Fruit fly (Drosophila melanogaster) whole organism, embryonic: ENCODE data around the gene EMC6.

Experiments
- BEAF-32 ChIP-seq: fragments of 200-800 bp; sonication (Bioruptor generic); optimal IDR thresholded peaks from 3 replicates; lab custom pipeline; 2017; ENCODE audit warnings: missing biosample characterization, missing genetic modification characterization, mild to moderate bottlenecking, moderate library complexity, missing genetic modification reagents
- CG10267 ChIP-seq: fragments of 200-800 bp; sonication (Bioruptor generic); optimal IDR thresholded peaks from 2 replicates; lab custom pipeline; 2018; ENCODE audit warnings: missing biosample characterization, mild to moderate bottlenecking, missing genetic modification characterization, moderate library complexity
- CG11456 ChIP-seq: fragments of 200-800 bp; sonication (Bioruptor generic); IDR thresholded peaks from 3 replicates; pipeline ENCODE4 v1.3.6; 2022; ENCODE audit warnings: missing biosample characterization, missing genetic modification characterization
- CG12659 ChIP-seq: fragments of 200-800 bp; sonication (Bioruptor generic); optimal IDR thresholded peaks from 3 replicates; lab custom pipeline; 2017; ENCODE audit warnings: mild to moderate bottlenecking, missing biosample characterization, missing genetic modification reagents, missing genetic modification characterization
- CG13287 ChIP-seq: fragments of 200-800 bp; sonication (Bioruptor generic); IDR thresholded peaks from 2 replicates; pipeline ENCODE4 v1.3.6; 2022; ENCODE audit warnings: missing biosample characterization, missing genetic modification characterization; ENCODE audit not compliant: partially characterized antibody
- CG14710 ChIP-seq: fragments of 200-800 bp; sonication (Bioruptor generic); optimal IDR thresholded peaks from 3 replicates; lab custom pipeline; 2019; ENCODE audit warnings: missing biosample characterization, mild to moderate bottlenecking, missing genetic modification characterization, moderate library complexity
- CG2116 ChIP-seq: fragments of 200-800 bp; sonication (Bioruptor generic); optimal IDR thresholded peaks from 3 replicates; lab custom pipeline; 2018; ENCODE audit warnings: missing biosample characterization, mild to moderate bottlenecking, missing genetic modification characterization
- CG30020 ChIP-seq: fragments of 200-800 bp; optimal IDR thresholded peaks from 2 replicates; lab custom pipeline; 2019; ENCODE audit warnings: missing biosample characterization, mild to moderate bottlenecking, missing genetic modification characterization, moderate library complexity
- CG3163 ChIP-seq: fragments of 200-800 bp; sonication (Bioruptor generic); optimal IDR thresholded peaks from 3 replicates; lab custom pipeline; 2016; ENCODE audit warnings: missing biosample characterization, missing genetic modification characterization
- CG34422 ChIP-seq: fragments of 200-800 bp; sonication (Bioruptor generic); IDR thresholded peaks from 3 replicates; pipeline ENCODE4 v1.3.6; 2022; ENCODE audit warnings: missing biosample characterization, missing genetic modification characterization
- CG4328 ChIP-seq: fragments of 200-800 bp; sonication (Bioruptor generic); optimal IDR thresholded peaks from 3 replicates; lab custom pipeline; 2017; ENCODE audit warnings: missing biosample characterization, missing genetic modification reagents, missing genetic modification characterization
- CG4617 ChIP-seq: fragments of 200-800 bp; sonication (Bioruptor generic); optimal IDR thresholded peaks from 3 replicates; lab custom pipeline; 2016; ENCODE audit warnings: missing biosample characterization, missing genetic modification characterization, borderline replicate concordance
- CG7357 ChIP-seq: fragments of 200-800 bp; sonication (Bioruptor generic); IDR thresholded peaks from 3 replicates; pipeline ENCODE4 v1.3.6; 2022; ENCODE audit warnings: missing biosample characterization, missing genetic modification characterization
- CG9797 ChIP-seq: fragments of 200-800 bp; sonication (Bioruptor generic); optimal IDR thresholded peaks from 3 replicates; lab custom pipeline; 2018; ENCODE audit warnings: missing biosample characterization, mild to moderate bottlenecking, missing genetic modification characterization
- Dll ChIP-seq: fragments of 200-800 bp; sonication (Bioruptor generic); IDR thresholded peaks from 4 replicates; pipeline ENCODE4 v1.3.6; 2022; ENCODE audit warnings: missing biosample characterization, missing genetic modification characterization; ENCODE audit not compliant: partially characterized antibody
- Ets65A ChIP-seq: fragments of 200-800 bp; sonication (Bioruptor generic); peaks from one replicate; lab custom pipeline; 2016; ENCODE audit warnings: missing biosample characterization, missing genetic modification characterization
- MBD-R2 ChIP-seq: fragments of 200-800 bp; sonication (Bioruptor generic); IDR thresholded peaks from 2 replicates; pipeline ENCODE4 v1.3.6; 2022; ENCODE audit warnings: missing biosample characterization, missing genetic modification characterization
- MESR4 ChIP-seq: fragments of 200-800 bp; sonication (Bioruptor generic); optimal IDR thresholded peaks from 2 replicates; lab custom pipeline; 2018; ENCODE audit warnings: missing biosample characterization, mild to moderate bottlenecking, missing genetic modification characterization, moderate library complexity
- Oaz ChIP-seq: fragments of 200-800 bp; sonication (Bioruptor generic); IDR thresholded peaks from 2 replicates; pipeline ENCODE4 v1.3.6; 2022; ENCODE audit warnings: missing biosample characterization, missing genetic modification characterization
- PHDP ChIP-seq: fragments of 200-800 bp; sonication (Bioruptor generic); optimal IDR thresholded peaks from 3 replicates; lab custom pipeline; 2018; ENCODE audit warnings: missing biosample characterization, mild to moderate bottlenecking, missing genetic modification characterization, moderate library complexity
- YL-1 ChIP-seq: fragments of 200-800 bp; sonication (Bioruptor generic); optimal IDR thresholded peaks from 3 replicates; lab custom pipeline; 2017; ENCODE audit warnings: missing biosample characterization, mild to moderate bottlenecking, missing genetic modification characterization
- amos ChIP-seq: fragments of 200-800 bp; sonication (Bioruptor generic); IDR thresholded peaks from 2 replicates; pipeline ENCODE4 v1.3.6; 2022; ENCODE audit warnings: missing biosample characterization, missing genetic modification characterization; ENCODE audit not compliant: partially characterized antibody
- bbx ChIP-seq: fragments of 200-800 bp; sonication (Bioruptor generic); IDR thresholded peaks from 2 replicates; pipeline ENCODE4 v1.3.6; 2022; ENCODE audit warnings: missing biosample characterization, missing genetic modification characterization; ENCODE audit not compliant: partially characterized antibody
- gfzf ChIP-seq: fragments of 200-800 bp; sonication (Bioruptor generic); optimal IDR thresholded peaks from 2 replicates; lab custom pipeline; 2016; ENCODE audit warnings: missing biosample characterization, mild to moderate bottlenecking, missing genetic modification characterization, moderate library complexity
- mld ChIP-seq: fragments of 200-800 bp; sonication (Bioruptor generic); IDR thresholded peaks from 3 replicates; pipeline ENCODE4 v1.3.6; 2022; ENCODE audit warnings: missing biosample characterization, missing genetic modification characterization; ENCODE audit not compliant: partially characterized antibody
- onecut ChIP-seq: fragments of 200-800 bp; sonication (Bioruptor generic); IDR thresholded peaks from 2 replicates; pipeline ENCODE4 v1.3.6; 2022; ENCODE audit warnings: missing biosample characterization, missing genetic modification characterization
- phol ChIP-seq: fragments of 200-800 bp; sonication (Bioruptor generic); optimal IDR thresholded peaks from 3 replicates; lab custom pipeline; 2018; ENCODE audit warnings: missing biosample characterization, mild to moderate bottlenecking, missing genetic modification characterization, moderate library complexity
- pnt ChIP-seq: fragments of 200-800 bp; sonication (Bioruptor generic); optimal IDR thresholded peaks from 3 replicates; lab custom pipeline; 2016; ENCODE audit warnings: missing biosample characterization, missing genetic modification characterization
- pzg ChIP-seq: fragments of 200-800 bp; sonication (Bioruptor generic); optimal IDR thresholded peaks from 3 replicates; lab custom pipeline; 2018; ENCODE audit warnings: missing biosample characterization, mild to moderate bottlenecking, missing genetic modification characterization, moderate library complexity
- row ChIP-seq: fragments of 200-800 bp; sonication (Bioruptor generic); IDR thresholded peaks from 3 replicates; pipeline ENCODE4 v1.3.6; 2022; ENCODE audit warnings: missing biosample characterization, missing genetic modification characterization
- sens ChIP-seq: fragments of 200-800 bp; sonication (Bioruptor generic); peaks from one replicate; lab custom pipeline; 2016; ENCODE audit warnings: missing biosample characterization, missing genetic modification characterization
- slbo ChIP-seq: fragments of 200-800 bp; sonication (Bioruptor generic); IDR thresholded peaks from 2 replicates; pipeline ENCODE4 v1.3.6; 2022; ENCODE audit warnings: missing biosample characterization, missing genetic modification characterization
- stwl ChIP-seq: fragments of 200-800 bp; sonication (Bioruptor generic); optimal IDR thresholded peaks from 3 replicates; lab custom pipeline; 2018; ENCODE audit warnings: missing biosample characterization, mild to moderate bottlenecking, missing genetic modification characterization, moderate library complexity
- trem ChIP-seq: fragments of 200-800 bp; optimal IDR thresholded peaks from 3 replicates; lab custom pipeline; 2019; ENCODE audit warnings: missing biosample characterization, mild to moderate bottlenecking, missing genetic modification characterization, moderate library complexity
- trh ChIP-seq: fragments of 200-800 bp; sonication (Bioruptor generic); optimal IDR thresholded peaks from 2 replicates; lab custom pipeline; 2016; ENCODE audit warnings: missing biosample characterization, missing genetic modification characterization

Gene EMC6

DNA sequence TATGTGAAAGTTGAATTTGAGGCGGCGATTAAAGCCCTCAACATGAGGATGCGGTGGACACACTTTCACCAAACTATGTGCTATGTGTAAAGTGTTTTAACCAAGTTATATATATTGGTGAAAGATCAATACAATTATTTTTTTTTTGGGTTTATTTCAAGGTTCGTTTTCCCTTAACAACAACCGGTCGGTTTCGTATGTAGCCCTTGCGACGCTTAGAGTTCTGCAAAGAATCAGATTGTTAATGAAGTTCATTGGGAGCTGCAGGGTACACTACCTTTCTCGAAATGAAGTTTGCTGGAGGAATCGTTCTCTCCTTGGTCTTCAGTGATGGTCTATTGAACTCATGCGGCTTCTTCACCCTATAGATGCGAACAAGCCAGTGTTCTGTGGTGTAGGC is 42.0 kb upstream of the EMC6 start:
- TF ChIP-seq Ets65A (GFP tag; lab: Kevin White, UChicago) (peak; percentile 93), CG4328 (no peak)

DNA sequence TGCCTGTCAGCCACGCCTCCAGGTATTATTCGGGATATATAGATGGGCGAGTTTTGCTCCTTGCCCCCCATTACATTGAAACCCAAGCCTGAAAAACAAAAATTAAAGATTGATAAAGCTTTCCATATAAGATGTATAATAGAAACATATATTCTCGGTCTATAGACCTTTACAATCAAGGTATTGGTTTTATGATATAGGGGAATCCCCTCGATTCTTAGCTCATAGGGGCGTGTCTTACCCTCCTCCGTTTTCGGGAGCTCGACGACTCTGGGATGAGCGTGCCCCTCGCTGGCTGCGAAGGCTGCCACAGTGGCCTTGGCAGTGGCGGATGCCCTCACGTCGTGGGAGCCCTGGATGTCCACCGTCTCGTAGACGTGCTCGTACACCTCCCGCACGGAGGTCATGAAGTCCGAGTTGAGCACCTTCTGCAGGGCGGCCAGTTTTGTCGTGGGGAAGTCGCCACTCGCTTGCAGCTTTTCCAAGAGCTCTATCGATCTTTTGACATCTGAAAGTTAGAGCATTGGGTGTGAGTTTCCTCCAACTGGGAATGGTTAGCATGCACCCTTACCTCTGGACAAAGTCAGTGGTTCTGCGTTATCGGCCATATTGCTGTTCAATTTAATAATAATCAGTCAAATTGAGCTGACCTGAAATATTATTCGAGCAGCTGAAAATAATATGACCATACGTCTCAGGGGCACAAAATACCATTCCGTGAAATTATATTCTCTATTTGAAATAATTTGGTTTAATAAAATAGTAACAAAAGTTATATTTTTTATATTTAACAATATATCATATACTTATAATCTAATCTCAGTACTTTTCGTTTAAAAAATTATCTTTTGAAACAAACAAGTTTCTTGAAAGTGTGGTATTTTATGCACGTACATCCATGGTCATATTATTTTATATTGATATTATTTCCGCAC is 40.4 kb upstream of the EMC6 start, which contains the start of the genes veli and PQBP1:
Gene veli (minus strand): TSS at position 685 of the 935 bp plus-strand sequence.
Gene PQBP1 (plus strand): TSS at position 885 of the 935 bp plus-strand sequence.
- peak; percentile 36 for TF ChIP-seq stwl (tag; lab: Kevin White, UChicago)
- peak; percentile 51 for TF ChIP-seq CG9797 (GFP tag; lab: Kevin White, UChicago)
- TF ChIP-seq pnt (GFP tag; lab: Kevin White, UChicago): no peak
- peak; percentile 61 for TF ChIP-seq onecut
- TF ChIP-seq trem: peak; percentile 85
- TF ChIP-seq sens (GFP tag; lab: Kevin White, UChicago): no peak
- peak; percentile 69 for TF ChIP-seq MESR4
- TF ChIP-seq CG11456: no peak
- peak; percentile 50 for TF ChIP-seq CG2116 (GFP tag; lab: Kevin White, UChicago)
- TF ChIP-seq MBD-R2 (GFP tag; lab: Robert Waterston, UW): peak; percentile 41
- TF ChIP-seq YL-1 (GFP tag; lab: Kevin White, UChicago): peak; percentile 12
- peak; percentile 50 for TF ChIP-seq CG14710 (tag; lab: Kevin White, UChicago)
- TF ChIP-seq row (GFP tag; lab: Robert Waterston, UW): peak; percentile 73
- peak; percentile 42 for TF ChIP-seq CG10267
- TF ChIP-seq CG12659 (GFP tag; lab: Kevin White, UChicago): peak; percentile 37
- TF ChIP-seq amos (GFP tag; lab: Robert Waterston, UW): 0 out of 2 replicates have a peak, but pooled peaks have one; percentile 18
- TF ChIP-seq bbx (GFP tag; lab: Robert Waterston, UW): peak; percentile 17; the same call in 1 of the 2 replicates
- no peak for TF ChIP-seq CG7357
- TF ChIP-seq mld (GFP tag; lab: Robert Waterston, UW): peak; percentile 12; the same call in 1 of the 3 replicates
- peak; percentile 52 for TF ChIP-seq gfzf (GFP tag; lab: Kevin White, UChicago)
- peak; percentile 50 for TF ChIP-seq CG30020 (tag; lab: Kevin White, UChicago)
- TF ChIP-seq CG13287 (GFP tag; lab: Robert Waterston, UW): peak; percentile 30; the same call in 1 of the 2 replicates
- TF ChIP-seq BEAF-32 (GFP tag; lab: Kevin White, UChicago): peak; percentile 4
- TF ChIP-seq trh (GFP tag; lab: Kevin White, UChicago): no peak
- peak; percentile 6; the same call in 1 of the 3 replicates for TF ChIP-seq CG34422 (GFP tag; lab: Robert Waterston, UW)
- no peak for TF ChIP-seq CG3163 (GFP tag; lab: Kevin White, UChicago)
- peak; percentile 20 for TF ChIP-seq pzg (GFP tag; lab: Kevin White, UChicago)
- TF ChIP-seq PHDP (tag; lab: Kevin White, UChicago): peak; percentile 37
- TF ChIP-seq phol (tag; lab: Kevin White, UChicago): peak; percentile 3
- no peak for TF ChIP-seq Oaz (GFP tag; lab: Robert Waterston, UW)
- TF ChIP-seq slbo (GFP tag; lab: Robert Waterston, UW): no peak
- peak; percentile 50 for TF ChIP-seq CG4617 (GFP tag; lab: Kevin White, UChicago)
- peak; percentile 33; the same call in 2 of the 4 replicates for TF ChIP-seq Dll
